Worm (Caenorhabditis elegans): ENCODE data around the gene dlc-4.

Gene dlc-4

DNA sequence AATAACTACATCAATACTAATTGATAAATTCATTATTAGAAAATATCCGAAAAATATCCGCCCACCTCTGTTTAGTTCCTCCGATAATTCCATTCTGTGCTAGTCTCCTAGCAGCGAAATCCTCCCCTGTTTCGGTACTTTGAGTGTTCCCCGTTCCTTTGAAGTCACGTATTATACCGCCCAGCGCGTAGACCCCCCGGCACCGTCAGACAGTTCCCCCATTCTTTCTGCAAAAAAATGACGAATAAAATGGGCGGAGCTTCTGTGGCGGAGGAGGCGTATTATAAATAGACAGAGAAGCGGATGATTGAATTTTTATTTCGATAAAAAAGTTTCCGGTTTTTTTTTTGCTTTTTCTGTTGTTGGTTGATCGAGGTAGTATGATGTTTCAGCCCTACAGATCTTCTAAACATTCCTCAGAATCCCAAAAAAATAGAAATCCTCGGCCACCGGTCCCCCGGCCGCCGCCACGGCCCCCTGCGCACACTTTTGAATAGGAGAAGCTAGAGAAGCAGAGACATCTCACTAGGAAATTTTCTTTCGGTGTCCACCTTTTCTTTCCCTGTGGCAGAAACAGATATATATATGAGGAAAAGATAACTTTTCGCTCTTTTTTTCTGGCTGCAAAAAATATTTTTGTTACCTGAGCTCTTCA lies 21.0 kb upstream of the dlc-4 start:
- TF ChIP-seq hlh-4 (tag; optimal IDR thresholded peaks at IDR 0.05) (no peak), nhr-71 (tag; optimal IDR thresholded peaks at IDR 0.05) (peak; percentile 15), unc-62 (GFP tag; optimal IDR thresholded peaks at IDR 0.05) (no peak), grh-1 (GFP tag; IDR thresholded peaks at IDR 0.05) (no peak), fkh-4 (tag; optimal IDR thresholded peaks at IDR 0.05; ENCODE audit: borderline replicate concordance) (no peak), ceh-88 (GFP tag; IDR thresholded peaks at IDR 0.05) (no peak), nhr-90 (tag; optimal IDR thresholded peaks at IDR 0.05; ENCODE audit: poor library complexity) (no peak), lin-35 (GFP tag; optimal IDR thresholded peaks at IDR 0.05) (peak in 1 of 2 experiments; percentile 38), ceh-90 (tag; optimal IDR thresholded peaks at IDR 0.05) (peak; percentile 30), C16A3.4 (tag; optimal IDR thresholded peaks at IDR 0.05) (no peak), lsy-2 (tag; optimal IDR thresholded peaks at IDR 0.05) (peak in 1 of 2 experiments; percentile 31), lin-14 (GFP tag; optimal IDR thresholded peaks at IDR 0.05) (peak; percentile 56), C04F5.9 (tag; optimal IDR thresholded peaks at IDR 0.05) (no peak), snu-23 (GFP tag; optimal IDR thresholded peaks at IDR 0.05) (no peak), tlp-1 (tag; optimal IDR thresholded peaks at IDR 0.05) (no peak), zag-1 (tag; optimal IDR thresholded peaks at IDR 0.05) (no peak), lin-39 (tag; optimal IDR thresholded peaks at IDR 0.05) (no peak), F16B12.6 (tag; optimal IDR thresholded peaks at IDR 0.05) (no peak), fkh-8 (tag; optimal IDR thresholded peaks at IDR 0.05) (peak; percentile 49), blmp-1 (tag; optimal IDR thresholded peaks at IDR 0.05) (peak; percentile 4), mab-9 (GFP tag; IDR thresholded peaks at IDR 0.05) (no peak), efl-1 (optimal IDR thresholded peaks at IDR 0.05) (peak; percentile 16 to 26), efl-1 (GFP tag; optimal IDR thresholded peaks at IDR 0.05 in 1 of 2) (peak in 1 of 2 experiments; percentile 59), fos-1 (tag; optimal IDR thresholded peaks at IDR 0.05) (no peak), rnt-1 (tag; optimal IDR thresholded peaks at IDR 0.05) (peak; percentile 62), vab-15 (tag; optimal IDR thresholded peaks at IDR 0.05) (no peak), nhr-47 (tag; optimal IDR thresholded peaks at IDR 0.05) (no peak), xbp-1 (tag; optimal IDR thresholded peaks at IDR 0.05) (no peak), ama-1 (optimal IDR thresholded peaks at IDR 0.05) (no peak), C34B4.2 (tag; optimal IDR thresholded peaks at IDR 0.05) (no peak), pax-3 (tag; optimal IDR thresholded peaks at IDR 0.05) (no peak), mdl-1 (tag; optimal IDR thresholded peaks at IDR 0.05) (no peak), elt-2 (tag; optimal IDR thresholded peaks at IDR 0.05) (no peak), pqm-1 (tag; optimal IDR thresholded peaks at IDR 0.05) (no peak), ceh-82 (tag; optimal IDR thresholded peaks at IDR 0.05) (peak in 1 of 3 experiments; percentile 23), unc-98 (GFP tag; IDR thresholded peaks at IDR 0.05) (no peak), nhr-237 (tag; optimal IDR thresholded peaks at IDR 0.05) (no peak), hpl-2 (GFP tag; optimal IDR thresholded peaks at IDR 0.05) (no peak), dpl-1 (GFP tag; optimal IDR thresholded peaks at IDR 0.05) (peak in 2 of 3 experiments; percentile 15 to 57), mep-1 (tag; optimal IDR thresholded peaks at IDR 0.05) (peak; percentile 24), elt-3 (tag; optimal IDR thresholded peaks at IDR 0.05) (no peak), nhr-77 (tag; optimal IDR thresholded peaks at IDR 0.05) (no peak), egl-13 (tag; optimal IDR thresholded peaks at IDR 0.05) (no peak), nhr-19 (GFP tag; conservative IDR thresholded peaks at IDR 0.05) (no peak), nhr-85 (tag) (peak; percentile 34), egl-27 (tag; optimal IDR thresholded peaks at IDR 0.05) (no peak), aha-1 (tag; optimal IDR thresholded peaks at IDR 0.05) (no peak), nhr-84 (tag; optimal IDR thresholded peaks at IDR 0.05) (no peak), lir-3 (tag; optimal IDR thresholded peaks at IDR 0.05; ENCODE audit: poor library complexity) (no peak), swsn-7 (tag; optimal IDR thresholded peaks at IDR 0.05) (no peak), ceh-8 (GFP tag; optimal IDR thresholded peaks at IDR 0.05) (no peak), sox-4 (tag; optimal IDR thresholded peaks at IDR 0.05) (no peak), skn-1 (tag; optimal IDR thresholded peaks at IDR 0.05) (no peak)

Data from whole organism, L1 larva.